Worm (Caenorhabditis elegans): Measurements from ENCODE around the gene nlp-3.

nlp-3 gene

DNA sequence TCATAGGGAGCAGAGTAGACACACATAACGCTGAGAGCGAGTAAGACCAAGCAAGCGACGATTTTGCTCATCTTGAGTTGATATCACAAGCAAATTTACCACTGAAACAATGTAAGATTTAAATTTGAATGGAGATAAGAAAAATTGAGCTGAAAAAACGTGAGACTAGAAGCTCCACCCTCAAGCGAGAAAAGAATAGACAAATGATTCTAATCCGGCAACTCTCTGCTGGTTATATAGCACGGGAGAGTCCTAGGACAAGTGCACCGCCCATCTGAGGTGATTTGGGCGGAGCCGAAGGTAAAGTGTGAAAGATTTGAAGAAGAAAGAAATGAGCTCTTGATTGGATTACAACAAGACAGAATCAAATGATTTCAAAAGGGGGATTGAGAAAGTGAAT is at the start of gene nlp-3:
Gene nlp-3, minus strand, starts transcription at position 101 of the 400 bp plus-strand sequence.
- TF ChIP-seq ztf-23 (GFP tag; IDR thresholded peaks at IDR 0.05) (no peak), cog-1 (tag; optimal IDR thresholded peaks at IDR 0.05) (no peak), ztf-29 (GFP tag; IDR thresholded peaks at IDR 0.05) (no peak), tab-1 (GFP tag; IDR thresholded peaks at IDR 0.05) (no peak), flt-1 (GFP tag; IDR thresholded peaks at IDR 0.05) (no peak), klf-2 (GFP tag; conservative IDR thresholded peaks at IDR 0.05) (no peak), med-1 (GFP tag; optimal IDR thresholded peaks at IDR 0.05; ENCODE audit: insufficient read depth) (no peak), T22C8.4 (GFP tag; IDR thresholded peaks at IDR 0.05) (no peak), ref-1 (GFP tag; conservative IDR thresholded peaks at IDR 0.05) (no peak)

DNA sequence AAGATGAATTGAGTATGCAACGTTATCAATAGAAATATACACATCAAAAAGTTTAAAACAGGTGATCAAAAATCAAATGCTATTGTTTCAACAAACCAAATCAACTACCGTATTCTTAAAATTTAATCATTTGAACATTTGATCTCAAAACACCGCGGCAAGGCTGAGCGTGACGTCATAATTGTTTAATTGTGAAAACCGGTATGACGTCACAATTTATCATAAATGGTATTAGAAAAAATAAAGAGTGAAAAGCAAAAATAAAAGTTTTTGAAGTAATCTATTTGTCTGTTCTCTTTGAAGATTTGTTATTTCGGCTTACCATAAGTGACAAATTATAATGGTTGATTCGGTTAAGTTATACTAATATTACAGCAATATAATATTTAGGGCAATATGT is 49.5 kb upstream of the nlp-3 start:
- TF ChIP-seq ztf-29 (GFP tag; IDR thresholded peaks at IDR 0.05) (no peak), cog-1 (tag; optimal IDR thresholded peaks at IDR 0.05) (no peak), ref-1 (GFP tag; conservative IDR thresholded peaks at IDR 0.05) (no peak), med-1 (GFP tag; optimal IDR thresholded peaks at IDR 0.05; ENCODE audit: insufficient read depth) (no peak), tab-1 (GFP tag; IDR thresholded peaks at IDR 0.05) (no peak), klf-2 (GFP tag; conservative IDR thresholded peaks at IDR 0.05) (no peak), flt-1 (GFP tag; IDR thresholded peaks at IDR 0.05) (no peak), ztf-23 (GFP tag; IDR thresholded peaks at IDR 0.05) (no peak), T22C8.4 (GFP tag; IDR thresholded peaks at IDR 0.05) (no peak)

DNA sequence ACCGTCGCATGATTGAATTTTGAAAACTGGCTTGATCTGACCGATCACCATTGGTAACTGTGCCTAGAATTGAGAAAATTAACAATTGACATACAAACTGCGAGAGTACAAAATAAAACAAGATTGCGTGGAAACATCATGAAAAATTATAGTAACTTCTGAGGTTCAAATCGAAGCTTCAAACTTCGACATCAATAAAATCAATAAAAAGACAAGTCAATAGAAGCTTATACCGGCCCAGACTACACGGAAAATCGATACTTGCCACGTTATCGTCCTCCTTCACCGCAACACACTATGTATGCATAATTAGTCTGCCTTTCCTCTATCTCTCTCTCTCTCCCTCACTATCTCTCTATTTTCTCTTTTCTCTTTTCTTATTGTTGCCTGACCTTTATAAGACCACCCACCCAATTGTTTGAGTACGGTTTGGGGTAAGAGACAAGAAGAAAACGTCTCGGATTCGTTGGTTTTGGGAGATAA is 48.4 kb upstream of the nlp-3 start, which contains the start of gene skr-21:
Gene skr-21, minus strand, starts transcription at position 51 of the 483 bp plus-strand sequence.
- TF ChIP-seq cog-1 (tag; optimal IDR thresholded peaks at IDR 0.05) (peak; percentile 35), ref-1 (GFP tag; conservative IDR thresholded peaks at IDR 0.05) (no peak), T22C8.4 (GFP tag; IDR thresholded peaks at IDR 0.05) (peak; percentile 87), med-1 (GFP tag; optimal IDR thresholded peaks at IDR 0.05; ENCODE audit: insufficient read depth) (no peak)

ce11 chrX:13225111-13225905 is 47.1 kb upstream of the nlp-3 start:
- TF ChIP-seq cog-1 (tag; optimal IDR thresholded peaks at IDR 0.05) (peak; percentile 17), med-1 (GFP tag; optimal IDR thresholded peaks at IDR 0.05; ENCODE audit: insufficient read depth) (no peak), ztf-23 (GFP tag; IDR thresholded peaks at IDR 0.05) (no peak), flt-1 (GFP tag; IDR thresholded peaks at IDR 0.05) (no peak), tab-1 (GFP tag; IDR thresholded peaks at IDR 0.05) (no peak), T22C8.4 (GFP tag; IDR thresholded peaks at IDR 0.05) (no peak), ref-1 (GFP tag; conservative IDR thresholded peaks at IDR 0.05) (no peak), ztf-29 (GFP tag; IDR thresholded peaks at IDR 0.05) (no peak)

- no peak for TF ChIP-seq flt-1 (GFP tag; IDR thresholded peaks at IDR 0.05)
- no peak for TF ChIP-seq med-1 (GFP tag; optimal IDR thresholded peaks at IDR 0.05; ENCODE audit: insufficient read depth)
- TF ChIP-seq ref-1 (GFP tag; conservative IDR thresholded peaks at IDR 0.05): no peak
- no peak for TF ChIP-seq cog-1 (tag; optimal IDR thresholded peaks at IDR 0.05)
- no peak for TF ChIP-seq ztf-23 (GFP tag; IDR thresholded peaks at IDR 0.05)
- TF ChIP-seq tab-1 (GFP tag; IDR thresholded peaks at IDR 0.05): no peak
- TF ChIP-seq klf-2 (GFP tag; conservative IDR thresholded peaks at IDR 0.05): no peak
- TF ChIP-seq T22C8.4 (GFP tag; IDR thresholded peaks at IDR 0.05): no peak
- no peak for TF ChIP-seq ztf-29 (GFP tag; IDR thresholded peaks at IDR 0.05)
Observed at ce11 chrX:13224608-13225007, 46.4 kb upstream of the nlp-3 start, which contains the start of gene skr-19. Gene skr-19 (minus strand): TSS chrX:13224708.

- TF ChIP-seq ztf-29 (GFP tag; IDR thresholded peaks at IDR 0.05) (no peak), flt-1 (GFP tag; IDR thresholded peaks at IDR 0.05) (no peak), tab-1 (GFP tag; IDR thresholded peaks at IDR 0.05) (no peak), ref-1 (GFP tag; conservative IDR thresholded peaks at IDR 0.05) (no peak), klf-2 (GFP tag; conservative IDR thresholded peaks at IDR 0.05) (no peak), cog-1 (tag; optimal IDR thresholded peaks at IDR 0.05) (no peak), med-1 (GFP tag; optimal IDR thresholded peaks at IDR 0.05; ENCODE audit: insufficient read depth) (no peak), T22C8.4 (GFP tag; IDR thresholded peaks at IDR 0.05) (no peak), ztf-23 (GFP tag; IDR thresholded peaks at IDR 0.05) (no peak)
Observed at ce11 chrX:13223437-13223836, 45.2 kb upstream of the nlp-3 start, which contains the start of gene skr-20. Gene skr-20 (minus strand): TSS chrX:13223537.

DNA sequence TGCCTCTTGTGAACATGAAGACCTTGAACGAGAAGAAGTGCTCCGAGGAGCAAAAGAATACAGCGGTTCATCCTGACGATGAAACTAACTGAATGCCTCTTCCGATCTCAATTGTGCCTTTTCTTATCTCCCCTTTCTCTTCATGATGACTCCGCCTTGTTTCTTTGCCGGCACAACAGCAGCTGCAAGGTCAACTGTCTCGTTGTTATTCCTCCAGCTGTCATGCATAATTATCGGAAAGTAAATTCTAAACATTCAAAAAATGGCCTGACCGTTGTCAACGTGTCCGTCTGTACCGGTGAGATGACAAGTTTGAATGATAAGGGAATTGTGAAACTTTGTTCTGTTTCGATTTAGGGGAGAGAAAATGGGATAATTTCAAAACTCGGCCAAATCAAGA is 43.1 kb upstream of the nlp-3 start, which contains the start of gene asp-4:
Gene asp-4, minus strand, starts transcription at position 106 of the 400 bp plus-strand sequence.
- no peak for TF ChIP-seq ref-1 (GFP tag; conservative IDR thresholded peaks at IDR 0.05)
- TF ChIP-seq tab-1 (GFP tag; IDR thresholded peaks at IDR 0.05): no peak
- no peak for TF ChIP-seq med-1 (GFP tag; optimal IDR thresholded peaks at IDR 0.05; ENCODE audit: insufficient read depth)
- TF ChIP-seq T22C8.4 (GFP tag; IDR thresholded peaks at IDR 0.05): no peak
- no peak for TF ChIP-seq ztf-23 (GFP tag; IDR thresholded peaks at IDR 0.05)
- no peak for TF ChIP-seq flt-1 (GFP tag; IDR thresholded peaks at IDR 0.05)
- TF ChIP-seq klf-2 (GFP tag; conservative IDR thresholded peaks at IDR 0.05): no peak
- no peak for TF ChIP-seq cog-1 (tag; optimal IDR thresholded peaks at IDR 0.05)
- TF ChIP-seq ztf-29 (GFP tag; IDR thresholded peaks at IDR 0.05): no peak

DNA sequence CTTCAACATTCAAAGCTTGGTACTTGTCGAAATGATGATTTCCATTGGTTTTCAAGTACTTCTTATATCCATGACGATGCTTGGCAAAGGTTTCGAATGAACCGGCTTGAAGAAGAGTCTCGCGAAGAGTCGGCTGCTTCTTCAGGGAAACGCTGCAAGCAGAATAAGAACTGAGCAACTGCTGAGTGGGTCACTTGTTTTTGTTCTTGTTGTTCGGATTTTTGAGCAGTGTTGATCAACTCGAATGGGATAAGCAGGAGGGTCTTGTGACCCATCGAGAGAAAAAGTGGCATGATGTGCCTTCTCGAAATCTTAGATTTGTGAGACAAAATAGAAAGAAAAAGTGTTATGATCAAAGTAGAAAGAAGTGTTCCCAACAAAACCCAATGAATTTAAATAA is 42.4 kb upstream of the nlp-3 start:
- no peak for TF ChIP-seq ref-1 (GFP tag; conservative IDR thresholded peaks at IDR 0.05)
- no peak for TF ChIP-seq flt-1 (GFP tag; IDR thresholded peaks at IDR 0.05)
- no peak for TF ChIP-seq T22C8.4 (GFP tag; IDR thresholded peaks at IDR 0.05)
- no peak for TF ChIP-seq tab-1 (GFP tag; IDR thresholded peaks at IDR 0.05)
- no peak for TF ChIP-seq cog-1 (tag; optimal IDR thresholded peaks at IDR 0.05)
- no peak for TF ChIP-seq med-1 (GFP tag; optimal IDR thresholded peaks at IDR 0.05; ENCODE audit: insufficient read depth)
- TF ChIP-seq ztf-29 (GFP tag; IDR thresholded peaks at IDR 0.05): no peak
- no peak for TF ChIP-seq klf-2 (GFP tag; conservative IDR thresholded peaks at IDR 0.05)
- no peak for TF ChIP-seq ztf-23 (GFP tag; IDR thresholded peaks at IDR 0.05)

DNA sequence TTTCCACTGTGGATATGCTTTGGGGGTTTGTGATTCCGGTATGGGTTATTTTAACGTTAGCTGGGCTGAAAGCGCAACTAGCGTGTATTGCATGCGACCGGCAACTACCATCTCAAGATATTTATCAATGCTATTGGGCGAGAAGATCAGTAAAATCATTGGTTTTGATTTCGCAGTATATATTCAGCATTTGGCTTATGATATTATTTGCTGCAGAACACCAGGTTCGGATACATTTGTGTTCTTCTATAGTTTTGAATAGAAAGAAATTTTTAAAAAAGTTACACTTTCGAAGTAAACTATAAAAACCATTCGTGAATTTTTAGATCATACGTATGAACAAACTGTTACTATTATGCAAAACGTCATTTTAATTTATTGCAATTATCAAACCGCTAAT is 39.7 kb upstream of the nlp-3 start:
- TF ChIP-seq ztf-29 (GFP tag; IDR thresholded peaks at IDR 0.05): no peak
- TF ChIP-seq tab-1 (GFP tag; IDR thresholded peaks at IDR 0.05): no peak
- no peak for TF ChIP-seq ref-1 (GFP tag; conservative IDR thresholded peaks at IDR 0.05)
- no peak for TF ChIP-seq T22C8.4 (GFP tag; IDR thresholded peaks at IDR 0.05)
- TF ChIP-seq klf-2 (GFP tag; conservative IDR thresholded peaks at IDR 0.05): no peak
- no peak for TF ChIP-seq ztf-23 (GFP tag; IDR thresholded peaks at IDR 0.05)
- TF ChIP-seq flt-1 (GFP tag; IDR thresholded peaks at IDR 0.05): no peak
- no peak for TF ChIP-seq med-1 (GFP tag; optimal IDR thresholded peaks at IDR 0.05; ENCODE audit: insufficient read depth)
- no peak for TF ChIP-seq cog-1 (tag; optimal IDR thresholded peaks at IDR 0.05)
